Fruit fly (Drosophila melanogaster) whole organism, embryonic: ENCODE measurements around the gene CG42299.
A peak's percentile ranks its signal among the peaks of the same experiment; 100 is the strongest.

Source experiments
- Aef1 ChIP-seq: fragments of 200-800 bp; sonication (Bioruptor generic); IDR thresholded peaks from 3 replicates; pipeline ENCODE4 v1.3.6; 2022; ENCODE audit warnings: missing biosample characterization, missing genetic modification characterization
- BEAF-32 ChIP-seq: fragments of 200-800 bp; sonication (Bioruptor generic); optimal IDR thresholded peaks from 3 replicates; lab custom pipeline; 2017; ENCODE audit warnings: missing biosample characterization, missing genetic modification characterization, mild to moderate bottlenecking, moderate library complexity, missing genetic modification reagents
- Blimp-1 ChIP-seq: fragments of 200-800 bp; sonication (Bioruptor generic); optimal IDR thresholded peaks from 3 replicates; lab custom pipeline; 2018; ENCODE audit warnings: missing biosample characterization, missing genetic modification characterization, mild to moderate bottlenecking, moderate library complexity, missing genetic modification reagents
- CG10565 ChIP-seq: fragments of 200-800 bp; sonication (Bioruptor generic); optimal IDR thresholded peaks from 3 replicates; lab custom pipeline; 2016; ENCODE audit warnings: missing biosample characterization, mild to moderate bottlenecking, missing genetic modification characterization
- CG11247 ChIP-seq: fragments of 200-800 bp; sonication (Bioruptor generic); IDR thresholded peaks from 2 replicates; pipeline ENCODE4 v1.3.6; 2022; ENCODE audit warnings: missing biosample characterization, missing genetic modification characterization
- CG11723 ChIP-seq: fragments of 200-800 bp; sonication (Bioruptor generic); optimal IDR thresholded peaks from 2 replicates; lab custom pipeline; 2017; ENCODE audit warnings: missing biosample characterization, mild to moderate bottlenecking, missing genetic modification characterization
- CG12236 ChIP-seq: fragments of 200-800 bp; sonication (Bioruptor generic); optimal IDR thresholded peaks from 2 replicates; lab custom pipeline; 2016; ENCODE audit warnings: missing biosample characterization, missing genetic modification characterization
- CG12391 ChIP-seq: fragments of 200-800 bp; sonication (Bioruptor generic); optimal IDR thresholded peaks from 3 replicates; lab custom pipeline; 2018; ENCODE audit warnings: missing biosample characterization, mild to moderate bottlenecking, missing genetic modification characterization, moderate library complexity
- CG14710 ChIP-seq: fragments of 200-800 bp; sonication (Bioruptor generic); optimal IDR thresholded peaks from 3 replicates; lab custom pipeline; 2019; ENCODE audit warnings: missing biosample characterization, mild to moderate bottlenecking, missing genetic modification characterization, moderate library complexity
- CG15073 ChIP-seq: fragments of 200-800 bp; sonication (Bioruptor generic); optimal IDR thresholded peaks from 2 replicates; lab custom pipeline; 2016; ENCODE audit warnings: missing biosample characterization, missing genetic modification characterization
- CG15696 ChIP-seq: fragments of 200-800 bp; sonication (Bioruptor generic); optimal IDR thresholded peaks from 2 replicates; lab custom pipeline; 2019; ENCODE audit warnings: missing biosample characterization, mild to moderate bottlenecking, missing genetic modification characterization, moderate library complexity
- CG17568 ChIP-seq: fragments of 200-800 bp; sonication (Bioruptor generic); optimal IDR thresholded peaks from 2 replicates; lab custom pipeline; 2018; ENCODE audit warnings: missing biosample characterization, mild to moderate bottlenecking, missing genetic modification characterization, moderate library complexity
- CG18764 ChIP-seq: fragments of 200-800 bp; sonication (Bioruptor generic); optimal IDR thresholded peaks from 3 replicates; lab custom pipeline; 2016; ENCODE audit warnings: missing biosample characterization, missing genetic modification characterization
- CG3163 ChIP-seq: fragments of 200-800 bp; sonication (Bioruptor generic); optimal IDR thresholded peaks from 3 replicates; lab custom pipeline; 2016; ENCODE audit warnings: missing biosample characterization, missing genetic modification characterization
- CG3726 ChIP-seq: fragments of 200-800 bp; sonication (Bioruptor generic); IDR thresholded peaks from 3 replicates; pipeline ENCODE4, ENCODE4 v1.3.6; 2022; ENCODE audit warnings: missing biosample characterization, missing genetic modification characterization
- CG3995 ChIP-seq: fragments of 200-800 bp; sonication (Bioruptor generic); optimal IDR thresholded peaks from 3 replicates; lab custom pipeline; 2016; ENCODE audit warnings: missing biosample characterization, missing genetic modification characterization
- CG4360 ChIP-seq: fragments of 200-800 bp; sonication (Bioruptor generic); IDR thresholded peaks from 2 replicates; pipeline ENCODE4 v1.3.6; 2022; ENCODE audit warnings: missing biosample characterization, missing genetic modification characterization
- CG7372 ChIP-seq: fragments of 200-800 bp; sonication (Bioruptor generic); IDR thresholded peaks from 2 replicates; pipeline ENCODE4 v1.3.6; 2022; ENCODE audit warnings: missing biosample characterization, missing genetic modification characterization
- CG7745 ChIP-seq: fragments of 200-800 bp; sonication (Bioruptor generic); optimal IDR thresholded peaks from 2 replicates; lab custom pipeline; 2018; ENCODE audit warnings: missing biosample characterization, mild to moderate bottlenecking, missing genetic modification characterization, moderate library complexity
- CG8281 ChIP-seq: fragments of 200-800 bp; sonication (Bioruptor generic); optimal IDR thresholded peaks from 2 replicates; lab custom pipeline; 2018; ENCODE audit warnings: missing biosample characterization, mild to moderate bottlenecking, missing genetic modification characterization, moderate library complexity
- CG9437 ChIP-seq: fragments of 200-800 bp; sonication (Bioruptor generic); optimal IDR thresholded peaks from 2 replicates; lab custom pipeline; 2018; ENCODE audit warnings: missing biosample characterization, mild to moderate bottlenecking, missing genetic modification characterization
- CTCF ChIP-seq: fragments of 200-800 bp; sonication (Bioruptor generic); optimal IDR thresholded peaks from 2 replicates; lab custom pipeline; 2017; ENCODE audit warnings: missing biosample characterization, mild to moderate bottlenecking, missing genetic modification characterization, moderate library complexity
- Dll ChIP-seq: fragments of 200-800 bp; sonication (Bioruptor generic); IDR thresholded peaks from 4 replicates; pipeline ENCODE4 v1.3.6; 2022; ENCODE audit warnings: missing biosample characterization, missing genetic modification characterization; ENCODE audit not compliant: partially characterized antibody
- Dref ChIP-seq: fragments of 200-800 bp; sonication (Bioruptor generic); IDR thresholded peaks from 2 replicates; pipeline ENCODE4 v1.3.6; 2022; ENCODE audit warnings: missing biosample characterization, missing genetic modification characterization
- HLH54F ChIP-seq: fragments of 200-800 bp; sonication (Bioruptor generic); optimal IDR thresholded peaks from 3 replicates; lab custom pipeline; 2016; ENCODE audit warnings: missing biosample characterization, missing genetic modification characterization
- Hey ChIP-seq: fragments of 200-800 bp; sonication (Bioruptor generic); optimal IDR thresholded peaks from 3 replicates; lab custom pipeline; 2018; ENCODE audit warnings: missing biosample characterization, mild to moderate bottlenecking, missing genetic modification characterization
- Hmx ChIP-seq: fragments of 200-800 bp; sonication (Bioruptor generic); optimal IDR thresholded peaks from 2 replicates; lab custom pipeline; 2016; ENCODE audit warnings: missing biosample characterization, missing genetic modification characterization
- MESR4 ChIP-seq: fragments of 200-800 bp; sonication (Bioruptor generic); optimal IDR thresholded peaks from 2 replicates; lab custom pipeline; 2018; ENCODE audit warnings: missing biosample characterization, mild to moderate bottlenecking, missing genetic modification characterization, moderate library complexity
- Poxn ChIP-seq: fragments of 200-800 bp; sonication (Bioruptor generic); IDR thresholded peaks from 2 replicates; pipeline ENCODE4 v1.3.6; 2022; ENCODE audit warnings: missing biosample characterization, missing genetic modification characterization
- Rx ChIP-seq: fragments of 200-800 bp; sonication (Bioruptor generic); IDR thresholded peaks from 2 replicates; pipeline ENCODE4 v1.3.6; 2022; ENCODE audit warnings: missing biosample characterization, missing genetic modification characterization
- YL-1 ChIP-seq: fragments of 200-800 bp; sonication (Bioruptor generic); optimal IDR thresholded peaks from 3 replicates; lab custom pipeline; 2017; ENCODE audit warnings: missing biosample characterization, mild to moderate bottlenecking, missing genetic modification characterization
- aop ChIP-seq: fragments of 200-800 bp; sonication (Bioruptor generic); IDR thresholded peaks from 2 replicates; pipeline ENCODE4 v1.3.6; 2022; ENCODE audit warnings: missing biosample characterization, missing genetic modification characterization
- bab2 ChIP-seq: fragments of 200-800 bp; sonication (Bioruptor generic); optimal IDR thresholded peaks from 2 replicates; lab custom pipeline; 2016; ENCODE audit warnings: missing biosample characterization, missing genetic modification characterization
- btn ChIP-seq: fragments of 200-800 bp; sonication (Bioruptor generic); optimal IDR thresholded peaks from 2 replicates; lab custom pipeline; 2016; ENCODE audit warnings: missing biosample characterization, missing genetic modification characterization
- chn ChIP-seq: fragments of 200-800 bp; sonication (Bioruptor generic); optimal IDR thresholded peaks from 2 replicates; lab custom pipeline; 2016; ENCODE audit warnings: missing biosample characterization, missing genetic modification characterization
- croc ChIP-seq: fragments of 200-800 bp; sonication (Bioruptor generic); conservative IDR thresholded peaks from 3 replicates; pipeline ENCODE4 v1.3.6; 2022; ENCODE audit warnings: missing biosample characterization, missing genetic modification characterization
- crol ChIP-seq: fragments of 200-800 bp; sonication (Bioruptor generic); IDR thresholded peaks from 2 replicates; pipeline ENCODE4 v1.3.6; 2022; ENCODE audit warnings: missing biosample characterization, missing genetic modification characterization
- ftz-f1 ChIP-seq: fragments of 200-800 bp; sonication (Bioruptor generic); optimal IDR thresholded peaks from 2 replicates; lab custom pipeline; 2016; ENCODE audit warnings: missing biosample characterization, missing genetic modification characterization
- nau ChIP-seq: fragments of 200-800 bp; sonication (Bioruptor generic); optimal IDR thresholded peaks from 3 replicates; lab custom pipeline; 2017; ENCODE audit warnings: missing biosample characterization, mild to moderate bottlenecking, missing genetic modification characterization, missing genetic modification reagents
- pfk ChIP-seq: fragments of 200-800 bp; sonication (Bioruptor generic); optimal IDR thresholded peaks from 2 replicates; lab custom pipeline; 2018; ENCODE audit warnings: missing biosample characterization, mild to moderate bottlenecking, missing genetic modification characterization, moderate library complexity
- psq ChIP-seq: fragments of 200-800 bp; sonication (Bioruptor generic); optimal IDR thresholded peaks from 2 replicates; lab custom pipeline; 2017; ENCODE audit warnings: missing biosample characterization, missing genetic modification characterization
- ro ChIP-seq: fragments of 200-800 bp; sonication (Bioruptor generic); IDR thresholded peaks from 2 replicates; pipeline ENCODE4 v1.3.6; 2022; ENCODE audit warnings: missing biosample characterization, missing genetic modification characterization
- run ChIP-seq: fragments of 200-800 bp; sonication (Bioruptor generic); optimal IDR thresholded peaks from 3 replicates; lab custom pipeline; 2018; ENCODE audit warnings: missing biosample characterization, mild to moderate bottlenecking, missing genetic modification characterization
- seq ChIP-seq: fragments of 200-800 bp; sonication (Bioruptor generic); IDR thresholded peaks from 2 replicates; pipeline ENCODE4 v1.3.6; 2022; ENCODE audit warnings: missing biosample characterization, missing genetic modification characterization
- sim ChIP-seq: fragments of 200-800 bp; sonication (Bioruptor generic); IDR thresholded peaks from 2 replicates; pipeline ENCODE4 v1.3.6; 2022; ENCODE audit warnings: missing biosample characterization, missing genetic modification characterization
- sima ChIP-seq: fragments of 200-800 bp; sonication (Bioruptor generic); optimal IDR thresholded peaks from 2 replicates; lab custom pipeline; 2016; ENCODE audit warnings: missing biosample characterization, missing genetic modification characterization
- ssp ChIP-seq: fragments of 200-800 bp; sonication (Bioruptor generic); IDR thresholded peaks from 2 replicates; pipeline ENCODE4 v1.3.6; 2022; ENCODE audit warnings: missing biosample characterization, missing genetic modification characterization
- tap ChIP-seq: fragments of 200-800 bp; optimal IDR thresholded peaks from 3 replicates; lab custom pipeline; 2019; ENCODE audit warnings: missing biosample characterization, mild to moderate bottlenecking, missing genetic modification characterization, moderate library complexity
- tna ChIP-seq: fragments of 200-800 bp; sonication (Bioruptor generic); IDR thresholded peaks from 2 replicates; pipeline ENCODE4 v1.3.6; 2022; ENCODE audit warnings: missing biosample characterization, missing genetic modification characterization; ENCODE audit not compliant: partially characterized antibody
- toy ChIP-seq: fragments of 200-800 bp; sonication (Bioruptor generic); IDR thresholded peaks from 2 replicates; pipeline ENCODE4 v1.3.6; 2022; ENCODE audit warnings: missing biosample characterization, missing genetic modification characterization
- z ChIP-seq: fragments of 200-800 bp; sonication (Bioruptor generic); IDR thresholded peaks from 3 replicates; pipeline ENCODE4 v1.3.6; 2022; ENCODE audit warnings: missing biosample characterization, missing genetic modification characterization
- zfh1 ChIP-seq: fragments of 200-800 bp; sonication (Bioruptor generic); IDR thresholded peaks from 3 replicates; pipeline ENCODE4 v1.3.6; 2022; ENCODE audit warnings: missing biosample characterization, missing genetic modification characterization

Gene CG42299

dm6 chrX:15549055-15549454, 26.4 kb downstream of the CG42299 start (continued):
- peak; percentile 50 for TF ChIP-seq CG14710
- TF ChIP-seq psq (GFP tag; lab: Kevin White, UChicago): no peak
- no peak for TF ChIP-seq MESR4 (GFP tag; lab: Kevin White, UChicago)
- peak; percentile 67 for TF ChIP-seq Blimp-1 (GFP tag; lab: Kevin White, UChicago)
- TF ChIP-seq BEAF-32 (GFP tag; lab: Kevin White, UChicago): no peak
- TF ChIP-seq Aef1 (GFP tag; lab: Robert Waterston, UW): peak; percentile 76
- no peak for TF ChIP-seq CG10565
- no peak for TF ChIP-seq crol (GFP tag; lab: Robert Waterston, UW)
- peak; percentile 32 for TF ChIP-seq btn
- TF ChIP-seq CG18764: peak; percentile 52
- no peak for TF ChIP-seq CG3995 (GFP tag; lab: Kevin White, UChicago)
- peak; percentile 67; the same call in 1 of the 2 replicates for TF ChIP-seq seq (GFP tag; lab: Robert Waterston, UW)
- peak; percentile 50 for TF ChIP-seq croc (GFP tag; lab: Robert Waterston, UW)
- peak; percentile 68 for TF ChIP-seq tap (tag; lab: Kevin White, UChicago)
- TF ChIP-seq CG7372 (GFP tag; lab: Robert Waterston, UW): peak; percentile 79
- peak; percentile 69 for TF ChIP-seq bab2 (GFP tag; lab: Kevin White, UChicago)
- peak; percentile 43 for TF ChIP-seq run (tag; lab: Kevin White, UChicago)
- TF ChIP-seq CG11247 (GFP tag; lab: Robert Waterston, UW): peak; percentile 66; the same call in 1 of the 2 replicates
- peak; percentile 54; the same call in 1 of the 3 replicates for TF ChIP-seq CG3726
- 0 out of 3 replicates have a peak, but pooled peaks have one; percentile 52 for TF ChIP-seq zfh1 (GFP tag; lab: Robert Waterston, UW)
- TF ChIP-seq nau (GFP tag; lab: Kevin White, UChicago): peak; percentile 56
- no peak for TF ChIP-seq CTCF (GFP tag; lab: Kevin White, UChicago)
- peak; percentile 23; the same call in 1 of the 2 replicates for TF ChIP-seq toy (GFP tag; lab: Robert Waterston, UW)
- no peak for TF ChIP-seq Dll (GFP tag; lab: Robert Waterston, UW)
- no peak for TF ChIP-seq ftz-f1 (GFP tag; lab: Kevin White, UChicago)
- TF ChIP-seq Poxn (GFP tag; lab: Robert Waterston, UW): 0 out of 2 replicates have a peak, but pooled peaks have one; percentile 44
- TF ChIP-seq ssp (GFP tag; lab: Robert Waterston, UW): peak; percentile 54
- no peak for TF ChIP-seq z (GFP tag; lab: Robert Waterston, UW)
- TF ChIP-seq CG11723 (GFP tag; lab: Kevin White, UChicago): peak; percentile 61
- TF ChIP-seq CG3163: peak; percentile 38
- peak; percentile 29 for TF ChIP-seq Hmx (GFP tag; lab: Kevin White, UChicago)
- no peak for TF ChIP-seq sima
- TF ChIP-seq CG4360 (GFP tag; lab: Robert Waterston, UW): no peak
- peak; percentile 55 for TF ChIP-seq CG8281 (tag; lab: Kevin White, UChicago)
- no peak for TF ChIP-seq CG15073 (GFP tag; lab: Kevin White, UChicago)
- no peak for TF ChIP-seq Hey
- TF ChIP-seq HLH54F (GFP tag; lab: Kevin White, UChicago): peak; percentile 64
- TF ChIP-seq chn (GFP tag; lab: Kevin White, UChicago): peak; percentile 30
- peak; percentile 36 for TF ChIP-seq CG12236 (GFP tag; lab: Kevin White, UChicago)
- no peak for TF ChIP-seq Dref (GFP tag; lab: Robert Waterston, UW)
- TF ChIP-seq CG17568 (GFP tag; lab: Kevin White, UChicago): peak; percentile 64
- no peak for TF ChIP-seq CG7745 (tag; lab: Kevin White, UChicago)
- TF ChIP-seq CG15696 (tag; lab: Kevin White, UChicago): peak; percentile 41
- no peak for TF ChIP-seq sim (GFP tag; lab: Robert Waterston, UW)
- TF ChIP-seq pfk: no peak
- TF ChIP-seq Rx (GFP tag; lab: Robert Waterston, UW): 0 out of 2 replicates have a peak, but pooled peaks have one; percentile 8
- TF ChIP-seq CG12391 (tag; lab: Kevin White, UChicago): peak; percentile 74
- TF ChIP-seq aop: no peak
- no peak for TF ChIP-seq tna (GFP tag; lab: Robert Waterston, UW)
- no peak for TF ChIP-seq ro (GFP tag; lab: Robert Waterston, UW)
- no peak for TF ChIP-seq YL-1 (GFP tag; lab: Kevin White, UChicago)
- TF ChIP-seq CG9437 (GFP tag; lab: Kevin White, UChicago): peak; percentile 58
